Worm (Caenorhabditis elegans) whole organism, early embryonic: ENCODE data around the gene henn-1.

Experiments used
- ama-1 ChIP-seq: fragments of 150-350 bp; optimal IDR thresholded peaks from 2 replicates; lab custom pipeline; 2014
- ceh-36 ChIP-seq: sonication (generic microtip); optimal IDR thresholded peaks from 2 replicates; lab custom pipeline; 2016; ENCODE audit warnings: missing genetic modification characterization, inconsistent platforms, missing compliant biosample characterization
- ets-7 ChIP-seq: sonication (generic microtip); optimal IDR thresholded peaks from 2 replicates; lab custom pipeline; 2016; ENCODE audit warnings: missing genotype, missing genetic modification characterization, missing compliant biosample characterization
- hmbx-1 ChIP-seq: sonication (generic microtip); optimal IDR thresholded peaks from 2 replicates; lab custom pipeline; 2016; ENCODE audit warnings: mild to moderate bottlenecking, missing genetic modification characterization, missing compliant biosample characterization
- pes-1 ChIP-seq: fragments of 200-800 bp; sonication (Bioruptor generic); IDR thresholded peaks from 2 replicates; pipeline ENCODE4 v1.3.6; 2022; ENCODE audit warnings: missing genetic modification reagents, missing genetic modification characterization, missing compliant biosample characterization
- sea-1 ChIP-seq: fragments of 200-800 bp; sonication (Bioruptor generic); conservative IDR thresholded peaks from 2 replicates; pipeline ENCODE4 v1.3.6; 2022; ENCODE audit warnings: missing genetic modification characterization, missing compliant biosample characterization

DNA sequence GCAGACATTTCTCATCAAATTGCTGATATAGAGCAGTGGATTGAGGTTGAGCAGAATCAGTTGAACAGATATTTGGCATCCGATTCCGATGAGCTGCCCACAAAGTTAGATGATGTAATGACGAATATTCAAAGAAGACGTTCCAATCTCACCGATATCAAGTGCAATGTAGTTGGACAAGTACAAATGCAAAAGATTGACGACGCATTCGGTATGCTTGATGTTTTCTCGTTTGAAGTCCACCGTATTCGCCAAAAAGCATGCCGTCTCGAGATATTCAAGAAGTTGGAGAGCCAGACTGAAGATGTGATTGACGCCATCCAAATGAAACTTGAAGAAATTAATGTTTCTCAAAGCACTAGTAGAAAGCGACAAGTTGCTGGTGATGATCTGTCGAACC lies 47.3 kb upstream of the henn-1 start:
- TF ChIP-seq ama-1 (no peak), ets-7 (no peak), hmbx-1 (tag; lab: Kevin White, UChicago) (no peak), sea-1 (no peak), pes-1 (GFP tag; lab: Robert Waterston, UW) (no peak), ceh-36 (tag; lab: Kevin White, UChicago) (no peak)
